Fruit fly (Drosophila melanogaster): ENCODE data around the gene CG15011.
A peak's percentile ranks its signal among the peaks of the same experiment; 100 is the strongest.

The CG15011 gene

DNA sequence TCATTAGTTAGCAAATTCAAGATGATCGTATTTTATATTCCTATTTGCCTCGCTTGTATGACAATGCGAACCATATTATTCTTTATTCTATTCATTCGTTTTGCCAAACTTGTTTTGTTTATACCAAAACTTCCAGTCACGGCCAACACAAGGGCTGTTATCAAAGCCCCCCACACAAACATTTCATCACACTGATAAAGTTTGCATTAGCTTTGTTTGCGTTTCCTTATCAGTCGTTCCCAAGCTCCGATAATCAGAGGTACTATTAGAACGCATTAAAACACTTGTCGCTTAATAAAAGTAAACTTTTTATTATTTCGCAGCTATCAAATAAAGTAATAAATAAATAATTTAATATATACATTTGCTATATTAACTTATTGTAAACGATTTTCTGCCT, 34.8 kb upstream of the CG15011 start:
- TF ChIP-seq Clk (GFP tag; optimal IDR thresholded peaks at IDR 0.05) (no peak), CG11617 (GFP tag; optimal IDR thresholded peaks at IDR 0.05) (peak; percentile 10), toe (GFP tag; optimal IDR thresholded peaks at IDR 0.05) (no peak), CG7101 (tag; optimal IDR thresholded peaks at IDR 0.05) (peak; percentile 26), CG33017 (tag; optimal IDR thresholded peaks at IDR 0.05) (peak; percentile 54), CG7045 (GFP tag; optimal IDR thresholded peaks at IDR 0.05) (no peak), cic (GFP tag; optimal IDR thresholded peaks at IDR 0.05) (peak; percentile 39)

DNA sequence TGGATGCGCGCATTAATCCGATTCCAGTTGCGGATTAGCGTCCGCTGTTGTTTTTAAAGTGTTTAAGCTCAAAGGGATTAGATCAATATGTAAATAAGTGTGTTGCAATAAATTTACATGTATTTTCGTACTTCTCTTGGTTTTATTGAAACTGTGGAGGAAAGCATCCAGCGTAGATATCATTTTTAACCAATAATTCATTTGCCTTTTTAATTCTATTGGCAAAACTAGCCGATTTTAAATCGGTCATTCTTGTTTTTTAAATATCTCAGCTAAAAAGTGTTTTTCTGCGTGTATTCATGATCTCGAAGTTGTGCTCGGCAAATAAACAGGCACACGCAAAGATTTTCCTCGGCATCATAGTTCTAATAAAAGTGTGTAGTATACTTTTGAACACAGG, 34.4 kb upstream of the CG15011 start:
- TF ChIP-seq CG11617 (GFP tag; optimal IDR thresholded peaks at IDR 0.05) (no peak), pad (GFP tag; optimal IDR thresholded peaks at IDR 0.05) (no peak), CG12768 (GFP tag; optimal IDR thresholded peaks at IDR 0.05) (no peak), CG1620 (GFP tag; optimal IDR thresholded peaks at IDR 0.05) (no peak), Mnt (GFP tag; optimal IDR thresholded peaks at IDR 0.05) (no peak), CG14711 (tag; optimal IDR thresholded peaks at IDR 0.05) (no peak), Crg-1 (GFP tag; optimal IDR thresholded peaks at IDR 0.05) (no peak), CG7101 (tag; optimal IDR thresholded peaks at IDR 0.05) (no peak), cnc (optimal IDR thresholded peaks at IDR 0.05) (no peak)

DNA sequence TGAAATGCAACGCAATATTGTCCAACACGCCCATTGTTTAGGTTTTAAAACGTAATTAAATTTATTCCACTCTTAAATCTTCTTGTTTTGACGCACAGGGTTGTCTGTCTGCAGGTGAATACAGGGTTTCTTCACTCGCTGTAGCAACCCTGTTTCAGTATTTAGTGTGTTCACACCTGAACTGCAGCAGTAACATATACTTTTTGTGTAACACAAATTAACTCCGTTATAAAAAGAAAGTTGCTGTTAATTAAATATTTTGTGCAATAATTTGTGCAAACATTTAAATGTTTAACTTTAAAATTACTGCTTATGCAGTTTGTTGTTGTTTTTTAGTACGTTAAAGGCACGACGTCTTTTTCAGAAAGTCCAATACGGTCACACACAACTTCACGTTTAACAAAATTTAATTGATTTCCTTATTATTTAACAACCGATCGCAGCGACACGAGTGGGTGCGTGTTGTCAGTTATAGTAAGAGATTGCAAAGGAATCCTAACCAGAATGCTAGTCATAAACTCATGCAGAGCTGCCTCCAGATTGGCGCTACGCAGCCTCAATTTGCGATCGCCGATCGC, 33.3 kb upstream of the CG15011 start, which contains the start of the genes CG15012 and Fdx2:
Gene CG15012 (minus strand): TSS at position 127 of the 578 bp plus-strand sequence.
Gene Fdx2 (plus strand): TSS at position 363 of the 578 bp plus-strand sequence.
- TF ChIP-seq Mnt (GFP tag; optimal IDR thresholded peaks at IDR 0.05) = peak; percentile 73
- TF ChIP-seq cnc (optimal IDR thresholded peaks at IDR 0.05) = no peak
- TF ChIP-seq CG1620 (GFP tag; optimal IDR thresholded peaks at IDR 0.05) = peak; percentile 24
- peak; percentile 8 for TF ChIP-seq CG7101 (tag; optimal IDR thresholded peaks at IDR 0.05)
- TF ChIP-seq CG33017 (tag; optimal IDR thresholded peaks at IDR 0.05) = no peak
- TF ChIP-seq CG11617 (GFP tag; optimal IDR thresholded peaks at IDR 0.05) = no peak
- no peak for TF ChIP-seq Hr96 (GFP tag; optimal IDR thresholded peaks at IDR 0.05)
- TF ChIP-seq CG5204 (GFP tag; optimal IDR thresholded peaks at IDR 0.05) = no peak
- peak; percentile 12 for TF ChIP-seq bab1 (GFP tag; optimal IDR thresholded peaks at IDR 0.05)
- no peak for TF ChIP-seq Crg-1 (GFP tag; optimal IDR thresholded peaks at IDR 0.05)
- no peak for TF ChIP-seq toe (GFP tag; optimal IDR thresholded peaks at IDR 0.05)
- TF ChIP-seq tj (GFP tag; optimal IDR thresholded peaks at IDR 0.05) = peak; percentile 17
- TF ChIP-seq CG7045 (GFP tag; optimal IDR thresholded peaks at IDR 0.05) = no peak
- TF ChIP-seq cic (GFP tag; optimal IDR thresholded peaks at IDR 0.05) = no peak
- TF ChIP-seq pad (GFP tag; optimal IDR thresholded peaks at IDR 0.05) = peak; percentile 4
- no peak for TF ChIP-seq Clk (GFP tag; optimal IDR thresholded peaks at IDR 0.05)
- peak; percentile 100 for TF ChIP-seq CG14711 (tag; optimal IDR thresholded peaks at IDR 0.05)
- no peak for TF ChIP-seq CG12768 (GFP tag; optimal IDR thresholded peaks at IDR 0.05)
- TF ChIP-seq ovo (GFP tag; optimal IDR thresholded peaks at IDR 0.05) = no peak
- no peak for TF ChIP-seq kay (GFP tag; ENCODE audit: borderline replicate concordance)

DNA sequence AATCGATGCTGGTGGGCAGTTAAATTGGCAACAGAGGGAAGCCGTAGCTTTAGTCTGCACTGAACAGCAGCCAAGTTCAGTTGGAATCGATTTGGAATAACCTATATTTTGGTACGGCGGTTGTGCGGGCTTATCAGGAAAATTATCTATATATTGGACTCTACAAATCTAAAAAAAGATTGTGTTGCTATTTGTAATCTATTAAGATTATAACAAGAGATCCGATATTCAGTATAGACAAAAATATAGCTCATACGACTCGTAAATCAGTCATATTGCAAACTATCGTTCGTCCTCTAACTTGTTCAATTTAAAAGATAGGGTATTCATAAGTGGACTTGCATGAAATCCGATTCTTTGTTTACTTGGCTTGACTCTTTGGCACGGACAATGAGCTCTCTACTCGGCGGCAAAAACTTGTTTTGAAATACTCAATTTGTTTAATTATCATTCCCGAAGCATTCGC, 29.7 kb upstream of the CG15011 start, which contains the start of gene Hexo1:
Gene Hexo1 (plus strand): TSS at position 51 of the 466 bp plus-strand sequence.
- peak; percentile 68 for TF ChIP-seq CG12768 (GFP tag; optimal IDR thresholded peaks at IDR 0.05)
- no peak for TF ChIP-seq bab1 (GFP tag; optimal IDR thresholded peaks at IDR 0.05)
- TF ChIP-seq CG7101 (tag; optimal IDR thresholded peaks at IDR 0.05) = peak; percentile 41
- TF ChIP-seq CG33017 (tag; optimal IDR thresholded peaks at IDR 0.05) = peak; percentile 73
- no peak for TF ChIP-seq CG5204 (GFP tag; optimal IDR thresholded peaks at IDR 0.05)
- peak; percentile 54 for TF ChIP-seq CG14711 (tag; optimal IDR thresholded peaks at IDR 0.05)
- TF ChIP-seq cic (GFP tag; optimal IDR thresholded peaks at IDR 0.05) = peak; percentile 76
- peak; percentile 6 for TF ChIP-seq Mnt (GFP tag; optimal IDR thresholded peaks at IDR 0.05)
- peak; percentile 55 for TF ChIP-seq CG11617 (GFP tag; optimal IDR thresholded peaks at IDR 0.05)
- no peak for TF ChIP-seq CG1620 (GFP tag; optimal IDR thresholded peaks at IDR 0.05)

DNA sequence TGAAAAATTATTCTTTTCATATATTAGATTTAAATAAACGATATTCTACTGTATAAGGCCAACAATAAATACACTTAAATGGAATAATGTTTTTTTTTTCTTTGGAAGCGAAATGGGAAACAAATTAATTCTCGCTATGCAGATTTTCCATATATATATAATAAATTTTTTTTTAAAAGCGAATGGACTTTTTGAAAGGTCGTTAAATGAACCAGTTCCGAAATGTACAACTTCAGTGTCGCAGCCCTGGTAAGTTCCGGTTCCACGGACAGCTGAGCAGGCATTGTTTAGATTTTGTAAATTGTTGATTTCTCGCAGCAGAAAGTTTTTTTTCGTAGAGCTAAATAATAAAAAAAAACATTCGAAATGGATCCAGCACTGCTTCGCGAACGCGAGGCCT, 27.8 kb upstream of the CG15011 start, which contains the start of gene TfIIEbeta:
Gene TfIIEbeta (plus strand): TSS at position 255 of the 400 bp plus-strand sequence.
- TF ChIP-seq pad (GFP tag; optimal IDR thresholded peaks at IDR 0.05) (no peak), toe (GFP tag; optimal IDR thresholded peaks at IDR 0.05) (no peak), tj (GFP tag; optimal IDR thresholded peaks at IDR 0.05) (peak; percentile 38), CG14711 (tag; optimal IDR thresholded peaks at IDR 0.05) (peak; percentile 17), CG11617 (GFP tag; optimal IDR thresholded peaks at IDR 0.05) (no peak), CG33017 (tag; optimal IDR thresholded peaks at IDR 0.05) (no peak), cnc (optimal IDR thresholded peaks at IDR 0.05) (no peak), CG7045 (GFP tag; optimal IDR thresholded peaks at IDR 0.05) (no peak), ovo (GFP tag; optimal IDR thresholded peaks at IDR 0.05) (no peak), CG12768 (GFP tag; optimal IDR thresholded peaks at IDR 0.05) (no peak), Mnt (GFP tag; optimal IDR thresholded peaks at IDR 0.05) (no peak), kay (GFP tag; ENCODE audit: borderline replicate concordance) (no peak), CG5204 (GFP tag; optimal IDR thresholded peaks at IDR 0.05) (no peak), Hr96 (GFP tag; optimal IDR thresholded peaks at IDR 0.05) (no peak), CG7101 (tag; optimal IDR thresholded peaks at IDR 0.05) (no peak), Crg-1 (GFP tag; optimal IDR thresholded peaks at IDR 0.05) (no peak), CG1620 (GFP tag; optimal IDR thresholded peaks at IDR 0.05) (no peak), cic (GFP tag; optimal IDR thresholded peaks at IDR 0.05) (no peak), bab1 (GFP tag; optimal IDR thresholded peaks at IDR 0.05) (peak; percentile 14), Clk (GFP tag; optimal IDR thresholded peaks at IDR 0.05) (no peak)

DNA sequence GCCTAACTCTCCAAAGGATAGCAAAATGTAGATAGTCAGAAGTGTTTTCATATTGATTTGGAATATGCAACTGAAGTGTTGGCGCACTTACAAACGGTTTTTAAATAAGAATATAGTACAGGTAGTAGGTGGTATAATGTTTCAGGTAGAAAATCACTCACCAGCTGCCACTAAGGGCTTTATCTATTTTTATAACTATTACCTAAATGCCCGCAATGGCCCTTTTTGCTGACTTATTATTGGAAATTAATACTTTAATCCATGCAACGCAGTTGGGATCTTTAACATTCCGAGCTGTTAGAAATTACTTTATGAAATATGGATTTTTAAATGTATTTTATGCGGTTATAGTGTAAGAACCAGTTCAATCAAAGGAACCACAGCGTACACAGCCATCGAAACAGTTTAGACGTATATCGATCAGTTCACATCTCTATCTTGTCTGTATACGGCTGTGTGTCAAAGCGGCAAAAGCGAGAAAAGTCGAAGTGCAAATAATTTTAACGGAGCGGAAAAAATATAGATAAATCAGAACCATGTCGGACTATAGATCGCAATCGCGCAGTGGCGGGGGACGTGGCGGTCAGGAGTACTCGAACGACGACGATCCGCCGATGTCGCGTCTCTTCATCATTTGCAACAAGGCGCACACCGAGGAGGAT, 24.6 kb upstream of the CG15011 start, which contains the start of the genes srw and CG1316:
Gene srw (minus strand): TSS at position 51 of the 662 bp plus-strand sequence.
Gene CG1316 (plus strand): TSS at position 424 of the 662 bp plus-strand sequence.
- peak; percentile 41 for TF ChIP-seq Mnt (GFP tag; optimal IDR thresholded peaks at IDR 0.05)
- peak; percentile 32 for TF ChIP-seq CG12768 (GFP tag; optimal IDR thresholded peaks at IDR 0.05)
- TF ChIP-seq CG5204 (GFP tag; optimal IDR thresholded peaks at IDR 0.05) = no peak
- TF ChIP-seq CG33017 (tag; optimal IDR thresholded peaks at IDR 0.05) = no peak
- peak; percentile 53 for TF ChIP-seq bab1 (GFP tag; optimal IDR thresholded peaks at IDR 0.05)
- no peak for TF ChIP-seq CG7045 (GFP tag; optimal IDR thresholded peaks at IDR 0.05)
